Worm (Caenorhabditis elegans): ENCODE data around the gene ZK896.5.

ce11 chrIV:12897146-12897545 is 17.7 kb upstream of the ZK896.5 start:
- TF ChIP-seq ama-1 (optimal IDR thresholded peaks at IDR 0.05): no peak
- no peak for TF ChIP-seq alr-1 (tag; optimal IDR thresholded peaks at IDR 0.05)
- TF ChIP-seq lin-39 (tag; optimal IDR thresholded peaks at IDR 0.05): no peak
- TF ChIP-seq lsy-2 (tag; optimal IDR thresholded peaks at IDR 0.05): no peak
- TF ChIP-seq nhr-77 (tag; optimal IDR thresholded peaks at IDR 0.05): no peak
- TF ChIP-seq zag-1 (tag; optimal IDR thresholded peaks at IDR 0.05): no peak
- no peak for TF ChIP-seq snpc-4 (tag; optimal IDR thresholded peaks at IDR 0.05)
- no peak for TF ChIP-seq nhr-11 (tag; optimal IDR thresholded peaks at IDR 0.05)
- TF ChIP-seq ztf-4 (tag; optimal IDR thresholded peaks at IDR 0.05): no peak
- no peak for TF ChIP-seq unc-39 (tag; optimal IDR thresholded peaks at IDR 0.05)
- TF ChIP-seq fos-1 (tag; optimal IDR thresholded peaks at IDR 0.05): no peak
- TF ChIP-seq nhr-237 (tag; optimal IDR thresholded peaks at IDR 0.05): no peak
- no peak for TF ChIP-seq skn-1 (tag; optimal IDR thresholded peaks at IDR 0.05)

All from whole organism, L2 larva.